Fruit fly (Drosophila melanogaster) whole organism, adult: ENCODE results near the gene CG17717.

Experiments
- CG12768 ChIP-seq: fragments of 200-800 bp; sonication (Bioruptor generic); optimal IDR thresholded peaks from 2 replicates; lab custom pipeline; 2017; ENCODE audit warnings: missing biosample characterization, missing genetic modification characterization, mild to moderate bottlenecking, moderate library complexity, missing genetic modification reagents
- CG1620 ChIP-seq: fragments of 200-800 bp; sonication (Bioruptor generic); optimal IDR thresholded peaks from 2 replicates; lab custom pipeline; 2016; ENCODE audit warnings: missing biosample characterization, missing genetic modification characterization
- CG5204 ChIP-seq: fragments of 200-800 bp; sonication (Bioruptor generic); optimal IDR thresholded peaks from 2 replicates; lab custom pipeline; 2016; ENCODE audit warnings: missing biosample characterization, missing genetic modification characterization
- CG7045 ChIP-seq: fragments of 200-800 bp; sonication (Bioruptor generic); optimal IDR thresholded peaks from 2 replicates; lab custom pipeline; 2017; ENCODE audit warnings: missing biosample characterization, mild to moderate bottlenecking, missing genetic modification characterization
- Mnt ChIP-seq: fragments of 200-800 bp; sonication (Bioruptor generic); optimal IDR thresholded peaks from 2 replicates; lab custom pipeline; 2016; ENCODE audit warnings: missing biosample characterization, mild to moderate bottlenecking, missing genetic modification characterization
- cic ChIP-seq: fragments of 200-800 bp; sonication (Bioruptor generic); optimal IDR thresholded peaks from 2 replicates; lab custom pipeline; 2017; ENCODE audit warnings: missing biosample characterization, mild to moderate bottlenecking, missing genetic modification characterization, moderate library complexity
- toe ChIP-seq: fragments of 200-800 bp; sonication (Bioruptor generic); optimal IDR thresholded peaks from 2 replicates; lab custom pipeline; 2016; ENCODE audit warnings: missing biosample characterization, missing genetic modification characterization

DNA sequence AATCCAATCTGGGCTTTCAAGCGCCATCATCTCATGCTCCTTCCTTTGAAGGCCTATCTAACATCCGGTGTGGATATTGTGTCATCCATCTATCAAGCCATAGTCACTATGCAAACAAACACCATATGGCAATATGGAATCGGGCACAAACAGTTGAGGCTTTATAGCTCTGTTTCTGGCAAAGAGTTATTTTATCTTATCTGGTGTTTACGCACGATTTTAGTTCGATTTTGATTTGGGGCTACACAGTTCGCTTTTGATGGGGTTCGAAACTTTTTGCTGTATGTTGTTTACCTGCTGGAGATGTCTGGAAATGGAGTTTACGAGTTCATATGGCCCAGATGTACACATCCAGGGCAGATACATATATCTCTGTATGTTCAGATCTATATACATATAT, 24.5 kb downstream of the CG17717 start:
- no peak for TF ChIP-seq CG12768
- TF ChIP-seq cic (GFP tag; lab: Kevin White, UChicago): no peak
- TF ChIP-seq CG5204 (GFP tag; lab: Kevin White, UChicago): no peak
- TF ChIP-seq Mnt (GFP tag; lab: Kevin White, UChicago): no peak
- TF ChIP-seq CG1620: no peak
- TF ChIP-seq toe: no peak
- TF ChIP-seq CG7045: no peak
